Worm (Caenorhabditis elegans) whole organism, L2 larva: ENCODE measurements around the gene nyn-3.
A peak's percentile ranks its signal among the peaks of the same experiment; 100 is the strongest.

Source experiments
- C34F6.9 ChIP-seq: fragments of 150-350 bp; optimal IDR thresholded peaks from 2 replicates; lab custom pipeline; 2014; ENCODE audit warnings: missing biosample characterization, missing genetic modification characterization
- F13H6.1 ChIP-seq: sonication (generic microtip); optimal IDR thresholded peaks from 2 replicates; lab custom pipeline; 2016; ENCODE audit warnings: missing genetic modification characterization, missing compliant biosample characterization
- R02D3.7 ChIP-seq: fragments of 150-350 bp; optimal IDR thresholded peaks from 2 replicates; lab custom pipeline; 2014; ENCODE audit warnings: missing biosample characterization, missing genetic modification characterization
- Y55F3AM.14 ChIP-seq: fragments of 200-800 bp; sonication (Bioruptor generic); optimal IDR thresholded peaks from 2 replicates; lab custom pipeline; 2018; ENCODE audit warnings: mild to moderate bottlenecking, missing genetic modification characterization, missing compliant biosample characterization
- ZK546.5 ChIP-seq: sonication (generic microtip); optimal IDR thresholded peaks from 2 replicates; lab custom pipeline; 2017; ENCODE audit warnings: missing biosample characterization, missing genetic modification characterization
- alr-1 ChIP-seq: fragments of 150-350 bp; optimal IDR thresholded peaks from 2 replicates; lab custom pipeline; 2014; ENCODE audit warnings: missing biosample characterization, missing genetic modification characterization
- ama-1 ChIP-seq: fragments of 150-350 bp; optimal IDR thresholded peaks from 2 replicates; lab custom pipeline; 2018; ENCODE audit warnings: inconsistent platforms
- blmp-1 ChIP-seq: sonication (generic microtip); optimal IDR thresholded peaks from 2 replicates; lab custom pipeline; 2017; ENCODE audit warnings: missing genetic modification characterization, mild to moderate bottlenecking, missing compliant biosample characterization, antibody characterized with exemption, moderate library complexity; ENCODE audit not compliant: insufficient read depth
- ceh-16 ChIP-seq: fragments of 150-350 bp; optimal IDR thresholded peaks from 2 replicates; lab custom pipeline; 2014; ENCODE audit warnings: missing biosample characterization, missing genetic modification characterization
- ceh-82 ChIP-seq: fragments of 150-350 bp; optimal IDR thresholded peaks from 2 replicates; lab custom pipeline; 2014; ENCODE audit warnings: missing biosample characterization, missing genetic modification characterization
- crh-2 ChIP-seq: sonication (generic microtip); optimal IDR thresholded peaks from 2 replicates; lab custom pipeline; 2017; ENCODE audit warnings: missing biosample characterization, missing genetic modification characterization
- dmd-4 ChIP-seq: sonication (generic microtip); optimal IDR thresholded peaks from 2 replicates; lab custom pipeline; 2017; ENCODE audit warnings: missing biosample characterization, missing genetic modification characterization
- egl-27 ChIP-seq: sonication (generic microtip); optimal IDR thresholded peaks from 3 replicates; lab custom pipeline; 2017; ENCODE audit warnings: missing biosample characterization, missing genetic modification reagents, missing genetic modification characterization
- elt-3 ChIP-seq: sonication (generic microtip); optimal IDR thresholded peaks from 2 replicates; lab custom pipeline; 2017; ENCODE audit warnings: missing biosample characterization, missing genetic modification characterization
- fos-1 ChIP-seq: fragments of 150-350 bp; optimal IDR thresholded peaks from 2 replicates; lab custom pipeline; 2014; ENCODE audit warnings: missing biosample characterization, missing genetic modification characterization
- gmeb-1 ChIP-seq: fragments of 150-350 bp; optimal IDR thresholded peaks from 2 replicates; lab custom pipeline; 2014; ENCODE audit warnings: missing biosample characterization, missing genetic modification characterization
- lin-11 ChIP-seq: fragments of 150-350 bp; sonication (generic microtip); optimal IDR thresholded peaks from 2 replicates; lab custom pipeline; 2014; ENCODE audit warnings: missing biosample characterization, missing genetic modification characterization, inconsistent platforms, mixed read lengths
- lin-13 ChIP-seq: fragments of 150-350 bp; optimal IDR thresholded peaks from 2 replicates; lab custom pipeline; 2014; ENCODE audit warnings: missing biosample characterization, missing genetic modification reagents, missing genetic modification characterization
- lin-39 ChIP-seq: fragments of 150-350 bp; optimal IDR thresholded peaks from 2 replicates; lab custom pipeline; 2014; ENCODE audit warnings: missing biosample characterization, missing genetic modification reagents, missing genetic modification characterization
- lsy-2 ChIP-seq, 2 experiments: fragments of 150-350 bp in 1 of 2; sonication (generic microtip) in 1 of 2; optimal IDR thresholded peaks; 2 replicates each; lab custom pipeline; 2014 to 2017; ENCODE audit warnings: missing biosample characterization in 2 of 2, missing genetic modification characterization in 2 of 2
- mab-5 ChIP-seq: fragments of 150-350 bp; optimal IDR thresholded peaks from 2 replicates; lab custom pipeline; 2014; ENCODE audit warnings: missing biosample characterization, missing genetic modification characterization
- mbf-1 ChIP-seq: sonication (generic microtip); optimal IDR thresholded peaks from 2 replicates; lab custom pipeline; 2017; ENCODE audit warnings: missing biosample characterization, missing genetic modification characterization
- mdl-1 ChIP-seq, 2 experiments: fragments of 150-350 bp in 1 of 2; sonication (generic microtip) in 1 of 2; optimal IDR thresholded peaks; 2 replicates each; lab custom pipeline; 2017; ENCODE audit warnings: missing biosample characterization in 2 of 2, missing genetic modification characterization in 2 of 2
- nhr-10 ChIP-seq: sonication (generic microtip); optimal IDR thresholded peaks from 2 replicates; lab custom pipeline; 2017; ENCODE audit warnings: missing biosample characterization, missing genetic modification characterization
- nhr-11 ChIP-seq: fragments of 150-350 bp; optimal IDR thresholded peaks from 2 replicates; lab custom pipeline; 2014; ENCODE audit warnings: missing biosample characterization, missing genetic modification characterization
- nhr-12 ChIP-seq: fragments of 150-350 bp; optimal IDR thresholded peaks from 2 replicates; lab custom pipeline; 2014; ENCODE audit warnings: missing biosample characterization, missing genetic modification characterization
- nhr-129 ChIP-seq: fragments of 150-350 bp; optimal IDR thresholded peaks from 2 replicates; lab custom pipeline; 2014; ENCODE audit warnings: missing biosample characterization, missing genetic modification characterization
- nhr-21 ChIP-seq: fragments of 150-350 bp; optimal IDR thresholded peaks from 2 replicates; lab custom pipeline; 2014; ENCODE audit warnings: missing biosample characterization, missing genetic modification characterization
- nhr-237 ChIP-seq: fragments of 150-350 bp; optimal IDR thresholded peaks from 2 replicates; lab custom pipeline; 2014; ENCODE audit warnings: missing biosample characterization, missing genetic modification characterization
- nhr-25 ChIP-seq: fragments of 150-350 bp; sonication (generic microtip); optimal IDR thresholded peaks from 3 replicates; lab custom pipeline; 2014; ENCODE audit warnings: missing biosample characterization, missing genetic modification characterization
- nhr-6 ChIP-seq: fragments of 150-350 bp; optimal IDR thresholded peaks from 2 replicates; lab custom pipeline; 2014; ENCODE audit warnings: missing biosample characterization, missing genetic modification characterization
- nhr-77 ChIP-seq: fragments of 150-350 bp; optimal IDR thresholded peaks from 2 replicates; lab custom pipeline; 2014; ENCODE audit warnings: missing biosample characterization, missing genetic modification characterization
- peb-1 ChIP-seq: fragments of 150-350 bp; optimal IDR thresholded peaks from 2 replicates; lab custom pipeline; 2014; ENCODE audit warnings: missing biosample characterization, missing genetic modification characterization
- sem-4 ChIP-seq: fragments of 150-350 bp; optimal IDR thresholded peaks from 2 replicates; lab custom pipeline; 2014; ENCODE audit warnings: missing biosample characterization, missing genetic modification reagents, missing genetic modification characterization
- skn-1 ChIP-seq: sonication (generic microtip); optimal IDR thresholded peaks from 2 replicates; lab custom pipeline; 2017; ENCODE audit warnings: missing biosample characterization, missing genetic modification characterization
- sma-3 ChIP-seq: sonication (generic microtip); optimal IDR thresholded peaks from 2 replicates; lab custom pipeline; 2016; ENCODE audit warnings: missing genetic modification reagents, missing genetic modification characterization, missing compliant biosample characterization
- sma-9 ChIP-seq, 2 experiments: fragments of 150-350 bp in 1 of 2; sonication (generic microtip) in 1 of 2; optimal IDR thresholded peaks; 2 replicates each; lab custom pipeline; 2014 to 2016; ENCODE audit warnings: missing genetic modification characterization in 2 of 2, mild to moderate bottlenecking in 1 of 2, missing biosample characterization in 1 of 2, missing compliant biosample characterization in 1 of 2, missing genetic modification reagents in 1 of 2, moderate library complexity in 1 of 2
- snpc-4 ChIP-seq: fragments of 150-350 bp; optimal IDR thresholded peaks from 2 replicates; lab custom pipeline; 2014; ENCODE audit warnings: missing biosample characterization, missing genetic modification characterization
- unc-39 ChIP-seq: fragments of 150-350 bp; optimal IDR thresholded peaks from 2 replicates; lab custom pipeline; 2014; ENCODE audit warnings: missing biosample characterization, missing genetic modification characterization
- unc-55 ChIP-seq: fragments of 150-350 bp; sonication (generic microtip); optimal IDR thresholded peaks from 3 replicates; lab custom pipeline; 2014; ENCODE audit warnings: missing biosample characterization, missing genetic modification reagents, missing genetic modification characterization
- unc-62 ChIP-seq: fragments of 150-350 bp; optimal IDR thresholded peaks from 2 replicates; lab custom pipeline; 2014; ENCODE audit warnings: missing biosample characterization, missing genetic modification reagents, missing genetic modification characterization
- zag-1 ChIP-seq: fragments of 150-350 bp; optimal IDR thresholded peaks from 2 replicates; lab custom pipeline; 2014; ENCODE audit warnings: missing biosample characterization, missing genetic modification characterization
- ztf-1 ChIP-seq: fragments of 200-800 bp; sonication (Bioruptor generic); conservative IDR thresholded peaks from 2 replicates; pipeline ENCODE4 v1.3.6; 2022; ENCODE audit warnings: missing genetic modification characterization, missing compliant biosample characterization
- ztf-11 ChIP-seq: sonication (generic microtip); optimal IDR thresholded peaks from 2 replicates; lab custom pipeline; 2017; ENCODE audit warnings: missing biosample characterization, missing genetic modification characterization
- ztf-4 ChIP-seq: fragments of 150-350 bp; optimal IDR thresholded peaks from 2 replicates; lab custom pipeline; 2014; ENCODE audit warnings: missing biosample characterization, missing genetic modification characterization

nyn-3 gene

ce11 chrII:6333887-6334286, 41.5 kb upstream of the nyn-3 start, which contains the start of gene ttc-39B:
Gene ttc-39B (minus strand): TSS chrII:6333987.
- TF ChIP-seq ztf-11 (tag; lab: Kevin White, UChicago) (no peak), ceh-16 (tag; lab: Kevin White, UChicago) (no peak), ZK546.5 (tag; lab: Kevin White, UChicago) (no peak), sma-9 (GFP tag; optimal IDR thresholded peaks at IDR 0.05; lab: Kevin White, UChicago) (no peak), sma-9 (tag; optimal IDR thresholded peaks at IDR 0.05; lab: Kevin White, UChicago) (no peak), nhr-25 (tag; lab: Kevin White, UChicago) (no peak), unc-62 (GFP tag; lab: Kevin White, UChicago) (no peak), skn-1 (tag; lab: Kevin White, UChicago) (no peak), nhr-237 (tag; lab: Kevin White, UChicago) (no peak), ceh-82 (tag; lab: Kevin White, UChicago) (no peak), lin-39 (tag; lab: Kevin White, UChicago) (no peak)

DNA sequence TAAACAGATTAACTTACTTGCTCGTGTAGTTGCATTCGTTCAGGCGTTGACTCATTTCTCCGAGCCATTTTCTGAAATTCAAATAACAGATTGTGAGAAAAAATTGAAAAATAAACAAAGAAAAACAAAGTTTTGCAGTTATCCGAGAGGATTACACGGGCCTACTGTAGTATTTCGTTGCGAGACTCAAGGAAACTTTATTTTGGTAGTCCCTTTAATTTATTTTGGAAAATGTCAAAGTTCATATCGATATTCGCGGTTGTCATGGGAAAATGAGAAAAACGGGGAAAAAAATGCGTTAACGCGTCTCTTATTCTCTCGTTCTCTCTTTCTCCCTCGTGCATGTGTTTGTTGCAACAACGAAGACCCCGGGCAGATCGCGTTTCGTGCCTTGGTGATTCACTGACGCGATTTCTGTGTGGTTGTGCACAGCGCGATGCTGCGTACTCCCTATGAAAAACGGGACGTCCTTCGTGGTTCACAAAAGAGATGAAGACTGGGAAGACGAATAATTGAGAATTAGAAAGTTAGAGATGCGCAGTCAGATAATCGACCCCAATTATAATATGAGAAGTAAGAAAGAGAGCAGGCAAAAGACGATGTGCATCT, 38.9 kb upstream of the nyn-3 start, which contains the start of gene set-4:
Gene set-4, minus strand, starts transcription at position 120 of the 609 bp plus-strand sequence.
- peak; percentile 87 for TF ChIP-seq nhr-21 (tag; lab: Kevin White, UChicago)
- no peak for TF ChIP-seq unc-39
- peak; percentile 68 for TF ChIP-seq ceh-82 (tag; lab: Kevin White, UChicago)
- TF ChIP-seq alr-1 (tag; lab: Kevin White, UChicago), result no peak
- TF ChIP-seq dmd-4 (tag; lab: Kevin White, UChicago), result no peak
- peak; percentile 93 for TF ChIP-seq sem-4 (tag; lab: Kevin White, UChicago)
- peak; percentile 85 for TF ChIP-seq nhr-6 (tag; lab: Kevin White, UChicago)
- TF ChIP-seq nhr-237 (tag; lab: Kevin White, UChicago), result peak; percentile 20
- TF ChIP-seq nhr-129 (tag; lab: Kevin White, UChicago), result peak; percentile 96
- TF ChIP-seq mdl-1 (tag; optimal IDR thresholded peaks at IDR 0.05; lab: Kevin White, UChicago), result peak; percentile 18 to 91
- peak; percentile 84 for TF ChIP-seq mab-5 (tag; lab: Kevin White, UChicago)
- TF ChIP-seq ama-1, result peak; percentile 26
- peak; percentile 96 for TF ChIP-seq fos-1 (tag; lab: Kevin White, UChicago)
- TF ChIP-seq ceh-16 (tag; lab: Kevin White, UChicago), result peak; percentile 91
- peak; percentile 85 for TF ChIP-seq egl-27
- no peak for TF ChIP-seq nhr-12 (tag; lab: Kevin White, UChicago)
- TF ChIP-seq peb-1, result no peak
- peak; percentile 68 for TF ChIP-seq nhr-77 (tag; lab: Kevin White, UChicago)
- peak; percentile 92 for TF ChIP-seq nhr-25 (tag; lab: Kevin White, UChicago)
- TF ChIP-seq R02D3.7 (tag; lab: Kevin White, UChicago), result peak; percentile 50
- no peak for TF ChIP-seq ztf-1
- peak; percentile 54 for TF ChIP-seq blmp-1 (tag; lab: Kevin White, UChicago)
- peak; percentile 92 for TF ChIP-seq F13H6.1 (tag; lab: Kevin White, UChicago)
- peak; percentile 90 to 95 for TF ChIP-seq lsy-2 (tag; optimal IDR thresholded peaks at IDR 0.05; lab: Kevin White, UChicago)
- TF ChIP-seq ztf-4, result peak; percentile 90
- TF ChIP-seq C34F6.9 (tag; lab: Kevin White, UChicago), result peak; percentile 98
- TF ChIP-seq lin-13 (GFP tag; lab: Kevin White, UChicago), result peak; percentile 93
- TF ChIP-seq nhr-11 (tag; lab: Kevin White, UChicago), result no peak
- TF ChIP-seq unc-62 (GFP tag; lab: Kevin White, UChicago), result peak; percentile 59
- TF ChIP-seq lin-11 (tag; lab: Kevin White, UChicago), result peak; percentile 89
- TF ChIP-seq nhr-10 (tag; lab: Kevin White, UChicago), result peak; percentile 78
- TF ChIP-seq gmeb-1, result peak; percentile 90
- peak; percentile 27 for TF ChIP-seq ZK546.5 (tag; lab: Kevin White, UChicago)
- peak; percentile 96 for TF ChIP-seq unc-55 (GFP tag; lab: Kevin White, UChicago)
- TF ChIP-seq zag-1, result peak; percentile 72
- TF ChIP-seq Y55F3AM.14 (GFP tag; lab: Kevin White, UChicago), result peak; percentile 78
- TF ChIP-seq sma-3 (GFP tag; lab: Kevin White, UChicago), result peak; percentile 91
- TF ChIP-seq snpc-4, result peak; percentile 88
- TF ChIP-seq elt-3 (tag; lab: Kevin White, UChicago), result no peak
- TF ChIP-seq sma-9 (GFP tag; optimal IDR thresholded peaks at IDR 0.05; lab: Kevin White, UChicago), result peak; percentile 92
- TF ChIP-seq sma-9 (tag; optimal IDR thresholded peaks at IDR 0.05; lab: Kevin White, UChicago), result no peak
- TF ChIP-seq ztf-11 (tag; lab: Kevin White, UChicago), result peak; percentile 61
- TF ChIP-seq crh-2, result peak; percentile 97
- TF ChIP-seq mbf-1, result no peak
